Fruit fly (Drosophila melanogaster) whole organism, adult: ENCODE measurements around the gene nkd.

Experiments
- CG11617 ChIP-seq: fragments of 200-800 bp; sonication (Bioruptor generic); optimal IDR thresholded peaks from 2 replicates; lab custom pipeline; 2017; ENCODE audit warnings: mild to moderate bottlenecking, missing biosample characterization, missing genetic modification reagents, missing genetic modification characterization
- CG14711 ChIP-seq: fragments of 200-800 bp; sonication (Bioruptor generic); optimal IDR thresholded peaks from 2 replicates; lab custom pipeline; 2018; ENCODE audit warnings: missing biosample characterization, mild to moderate bottlenecking, missing genetic modification characterization, moderate library complexity
- CG5204 ChIP-seq: fragments of 200-800 bp; sonication (Bioruptor generic); optimal IDR thresholded peaks from 2 replicates; lab custom pipeline; 2016; ENCODE audit warnings: missing biosample characterization, missing genetic modification characterization
- Clk ChIP-seq: fragments of 200-800 bp; sonication (Bioruptor generic); optimal IDR thresholded peaks from 2 replicates; lab custom pipeline; 2017; ENCODE audit warnings: missing biosample characterization, missing genetic modification characterization
- Crg-1 ChIP-seq: fragments of 200-800 bp; sonication (Bioruptor generic); optimal IDR thresholded peaks from 2 replicates; lab custom pipeline; 2016; ENCODE audit warnings: missing biosample characterization, missing genetic modification characterization
- Mnt ChIP-seq: fragments of 200-800 bp; sonication (Bioruptor generic); optimal IDR thresholded peaks from 2 replicates; lab custom pipeline; 2016; ENCODE audit warnings: missing biosample characterization, mild to moderate bottlenecking, missing genetic modification characterization
- kay ChIP-seq: fragments of 200-800 bp; sonication (Bioruptor generic); peaks from one replicate; lab custom pipeline; 2016; ENCODE audit warnings: missing biosample characterization, missing genetic modification characterization, borderline replicate concordance
- tj ChIP-seq: fragments of 200-800 bp; sonication (Bioruptor generic); optimal IDR thresholded peaks from 3 replicates; lab custom pipeline; 2017; ENCODE audit warnings: missing biosample characterization, mild to moderate bottlenecking, missing genetic modification characterization, moderate library complexity
- toe ChIP-seq: fragments of 200-800 bp; sonication (Bioruptor generic); optimal IDR thresholded peaks from 2 replicates; lab custom pipeline; 2016; ENCODE audit warnings: missing biosample characterization, missing genetic modification characterization

dm6 chr3L:19053339-19053818 lies 8.1 kb upstream of the nkd start, which contains the start of gene CG43407:
- TF ChIP-seq Clk = no peak
- no peak for TF ChIP-seq tj (GFP tag; lab: Kevin White, UChicago)
- TF ChIP-seq CG5204 (GFP tag; lab: Kevin White, UChicago) = no peak
- no peak for TF ChIP-seq Crg-1 (GFP tag; lab: Kevin White, UChicago)
- TF ChIP-seq CG11617 = no peak
- TF ChIP-seq Mnt (GFP tag; lab: Kevin White, UChicago) = no peak
- TF ChIP-seq kay (GFP tag; lab: Kevin White, UChicago) = no peak
- no peak for TF ChIP-seq CG14711 (tag; lab: Kevin White, UChicago)
- TF ChIP-seq toe = no peak
